Worm (Caenorhabditis elegans) whole organism, L2 larva: ENCODE data around the gene srh-109.

Source experiments
- Y55F3AM.14 ChIP-seq: fragments of 200-800 bp; sonication (Bioruptor generic); optimal IDR thresholded peaks from 2 replicates; lab custom pipeline; 2018; ENCODE audit warnings: mild to moderate bottlenecking, missing genetic modification characterization, missing compliant biosample characterization
- lsy-2 ChIP-seq, 2 experiments: fragments of 150-350 bp in 1 of 2; sonication (generic microtip) in 1 of 2; optimal IDR thresholded peaks; 2 replicates each; lab custom pipeline; 2014 to 2017; ENCODE audit warnings: missing biosample characterization in 2 of 2, missing genetic modification characterization in 2 of 2
- mab-5 ChIP-seq: fragments of 150-350 bp; optimal IDR thresholded peaks from 2 replicates; lab custom pipeline; 2014; ENCODE audit warnings: missing biosample characterization, missing genetic modification characterization
- nhr-11 ChIP-seq: fragments of 150-350 bp; optimal IDR thresholded peaks from 2 replicates; lab custom pipeline; 2014; ENCODE audit warnings: missing biosample characterization, missing genetic modification characterization
- nhr-129 ChIP-seq: fragments of 150-350 bp; optimal IDR thresholded peaks from 2 replicates; lab custom pipeline; 2014; ENCODE audit warnings: missing biosample characterization, missing genetic modification characterization
- nhr-77 ChIP-seq: fragments of 150-350 bp; optimal IDR thresholded peaks from 2 replicates; lab custom pipeline; 2014; ENCODE audit warnings: missing biosample characterization, missing genetic modification characterization
- peb-1 ChIP-seq: fragments of 150-350 bp; optimal IDR thresholded peaks from 2 replicates; lab custom pipeline; 2014; ENCODE audit warnings: missing biosample characterization, missing genetic modification characterization
- skn-1 ChIP-seq: sonication (generic microtip); optimal IDR thresholded peaks from 2 replicates; lab custom pipeline; 2017; ENCODE audit warnings: missing biosample characterization, missing genetic modification characterization
- sma-9 ChIP-seq, 2 experiments: fragments of 150-350 bp in 1 of 2; sonication (generic microtip) in 1 of 2; optimal IDR thresholded peaks; 2 replicates each; lab custom pipeline; 2014 to 2016; ENCODE audit warnings: missing genetic modification characterization in 2 of 2, mild to moderate bottlenecking in 1 of 2, missing biosample characterization in 1 of 2, missing compliant biosample characterization in 1 of 2, missing genetic modification reagents in 1 of 2, moderate library complexity in 1 of 2
- snpc-4 ChIP-seq: fragments of 150-350 bp; optimal IDR thresholded peaks from 2 replicates; lab custom pipeline; 2014; ENCODE audit warnings: missing biosample characterization, missing genetic modification characterization
- unc-39 ChIP-seq: fragments of 150-350 bp; optimal IDR thresholded peaks from 2 replicates; lab custom pipeline; 2014; ENCODE audit warnings: missing biosample characterization, missing genetic modification characterization
- ztf-11 ChIP-seq: sonication (generic microtip); optimal IDR thresholded peaks from 2 replicates; lab custom pipeline; 2017; ENCODE audit warnings: missing biosample characterization, missing genetic modification characterization

DNA sequence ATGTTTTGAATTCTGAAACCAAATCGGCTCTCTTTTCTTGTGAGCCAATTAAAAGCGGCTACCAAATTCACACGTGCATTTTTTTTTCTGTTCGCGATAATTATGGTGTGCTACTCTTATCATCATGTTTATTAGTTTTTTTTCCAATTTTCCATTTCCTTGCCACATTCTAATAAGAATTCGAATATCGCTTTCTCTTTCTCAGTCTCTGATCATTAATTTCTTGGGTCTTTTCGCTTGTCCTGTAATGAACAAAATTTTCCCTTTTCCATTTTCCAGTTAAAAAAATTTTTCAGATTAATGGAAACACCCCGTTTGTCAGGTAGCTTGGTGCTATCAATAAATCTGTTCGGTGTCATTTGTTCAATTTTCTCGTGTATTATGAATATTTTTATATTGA, 48.7 kb downstream of the srh-109 start, which contains the start of gene srbc-26:
- no peak for TF ChIP-seq skn-1 (tag; lab: Kevin White, UChicago)
- no peak for TF ChIP-seq sma-9 (GFP tag; optimal IDR thresholded peaks at IDR 0.05; lab: Kevin White, UChicago)
- TF ChIP-seq sma-9 (tag; optimal IDR thresholded peaks at IDR 0.05; lab: Kevin White, UChicago) = no peak
- no peak for TF ChIP-seq lsy-2 (tag; optimal IDR thresholded peaks at IDR 0.05; lab: Kevin White, UChicago)
- no peak for TF ChIP-seq nhr-77 (tag; lab: Kevin White, UChicago)
- TF ChIP-seq unc-39 (tag; lab: Kevin White, UChicago) = no peak
- no peak for TF ChIP-seq ztf-11 (tag; lab: Kevin White, UChicago)
- no peak for TF ChIP-seq peb-1 (tag; lab: Kevin White, UChicago)
- TF ChIP-seq mab-5 = no peak
- no peak for TF ChIP-seq Y55F3AM.14 (GFP tag; lab: Kevin White, UChicago)
- TF ChIP-seq snpc-4 (tag; lab: Kevin White, UChicago) = no peak
- TF ChIP-seq nhr-129 (tag; lab: Kevin White, UChicago) = no peak
- TF ChIP-seq nhr-11 (tag; lab: Kevin White, UChicago) = no peak
